Worm (Caenorhabditis elegans): ENCODE data around the gene let-754.
A peak's percentile ranks its signal among the peaks of the same experiment; 100 is the strongest.

let-754 gene

DNA sequence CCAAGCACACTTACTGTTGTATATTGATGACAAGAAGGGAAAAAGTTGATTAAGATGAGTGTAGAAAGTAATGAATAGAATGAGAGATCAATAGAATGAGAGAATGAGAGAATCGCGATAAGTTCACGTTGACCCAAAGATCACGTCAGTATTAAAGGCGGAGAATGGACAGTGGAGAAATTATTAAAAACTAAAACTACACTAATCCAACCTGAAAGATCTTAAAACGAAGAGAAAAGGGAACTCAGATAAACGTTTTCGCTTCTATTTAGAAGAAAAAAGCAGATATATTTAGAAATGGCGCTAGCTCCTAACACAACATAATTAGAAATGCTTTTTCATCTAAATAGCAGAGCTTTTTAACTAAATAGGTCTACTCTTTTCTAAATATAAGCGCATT, at the start of gene let-754:
TSS of gene let-754 (minus strand) at position 101 of the 400 bp plus-strand sequence.
- TF ChIP-seq lir-1 (GFP tag; conservative IDR thresholded peaks at IDR 0.05) (no peak), madf-6 (GFP tag; IDR thresholded peaks at IDR 0.05) (no peak), fkh-3 (tag; optimal IDR thresholded peaks at IDR 0.05) (no peak), nfya-2 (GFP tag; IDR thresholded peaks at IDR 0.05) (no peak), Y53G8AR.9 (GFP tag; conservative IDR thresholded peaks at IDR 0.05) (no peak), hmg-20 (GFP tag; IDR thresholded peaks at IDR 0.05) (no peak), sdz-38 (tag; optimal IDR thresholded peaks at IDR 0.05) (no peak), zfh-2 (GFP tag; conservative IDR thresholded peaks at IDR 0.05) (no peak), F39B2.1 (GFP tag; IDR thresholded peaks at IDR 0.05) (no peak), C06A6.2 (GFP tag; conservative IDR thresholded peaks at IDR 0.05) (no peak)

DNA sequence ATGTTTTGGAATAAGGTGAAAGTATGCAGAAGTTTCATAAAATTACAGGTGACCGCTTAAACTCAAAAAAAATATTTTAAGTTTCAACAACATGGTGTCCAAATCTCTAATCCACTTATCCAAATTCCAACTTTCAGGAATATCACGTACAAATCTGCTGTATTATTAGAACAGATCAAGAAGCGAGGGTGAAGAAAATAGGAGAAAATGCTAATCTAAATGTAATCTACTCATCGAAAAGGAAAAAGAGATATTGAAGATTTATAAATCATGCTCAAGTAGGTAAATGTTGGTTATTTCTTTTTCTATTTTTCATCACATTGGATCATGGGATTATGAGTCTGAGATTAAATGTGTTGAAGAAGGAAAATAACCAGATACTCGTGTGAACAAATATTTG, 48.4 kb upstream of the let-754 start:
- TF ChIP-seq hmg-1.2 (GFP tag; IDR thresholded peaks at IDR 0.05) (no peak), athp-1 (tag; optimal IDR thresholded peaks at IDR 0.05) (no peak), him-1 (tag; optimal IDR thresholded peaks at IDR 0.05) (no peak), lin-35 (GFP tag; optimal IDR thresholded peaks at IDR 0.05) (no peak), repo-1 (tag; optimal IDR thresholded peaks at IDR 0.05) (no peak), B0336.3 (GFP tag; IDR thresholded peaks at IDR 0.05) (no peak), egl-18 (GFP tag; IDR thresholded peaks at IDR 0.05) (no peak), nhr-80 (tag; optimal IDR thresholded peaks at IDR 0.05) (no peak), madf-10 (tag; optimal IDR thresholded peaks at IDR 0.05) (no peak), Y56A3A.18 (GFP tag; IDR thresholded peaks at IDR 0.05) (no peak), ztf-22 (GFP tag; optimal IDR thresholded peaks at IDR 0.05) (no peak), Y53G8AR.9 (GFP tag; conservative IDR thresholded peaks at IDR 0.05) (no peak), rec-8 (tag; optimal IDR thresholded peaks at IDR 0.05) (no peak), nfya-2 (GFP tag; IDR thresholded peaks at IDR 0.05) (no peak), lin-40 (tag; optimal IDR thresholded peaks at IDR 0.05) (no peak), hmg-20 (GFP tag; IDR thresholded peaks at IDR 0.05) (no peak), mel-28 (tag; optimal IDR thresholded peaks at IDR 0.05; ENCODE audit: borderline replicate concordance) (no peak), mcd-1 (GFP tag; IDR thresholded peaks at IDR 0.05) (no peak), nhr-27 (tag; optimal IDR thresholded peaks at IDR 0.05) (no peak)

DNA sequence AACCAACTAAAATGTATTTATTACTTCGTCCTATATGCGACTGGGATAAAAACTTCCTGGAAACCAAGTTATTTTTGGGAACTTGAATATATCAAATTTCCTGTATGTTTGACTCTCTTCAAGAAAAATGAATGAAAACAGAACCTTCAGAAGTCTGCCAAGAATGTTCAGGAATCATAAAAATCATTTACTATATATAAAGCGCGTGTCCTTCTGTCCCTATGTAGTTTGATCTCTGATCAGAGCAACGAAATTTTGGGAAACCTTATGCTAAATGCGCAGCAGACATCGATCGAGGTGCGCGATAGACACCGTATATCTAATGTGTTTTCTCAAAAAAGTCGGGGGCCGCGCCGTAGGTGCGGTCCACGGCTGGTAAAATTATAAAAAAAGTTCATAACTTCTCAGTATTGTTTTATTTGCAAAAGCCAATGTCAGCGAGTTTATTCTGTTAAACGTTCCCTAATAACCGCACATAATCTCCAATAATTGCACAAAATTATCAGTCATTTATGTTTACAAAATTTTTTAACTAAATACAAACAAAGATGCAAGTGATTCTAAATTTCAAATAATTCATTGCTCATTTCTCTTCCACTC, 44.4 kb upstream of the let-754 start:
- TF ChIP-seq attf-3 (GFP tag; conservative IDR thresholded peaks at IDR 0.05): no peak
- no peak for TF ChIP-seq athp-1 (tag; optimal IDR thresholded peaks at IDR 0.05)
- no peak for TF ChIP-seq nhr-80 (tag; optimal IDR thresholded peaks at IDR 0.05)
- no peak for TF ChIP-seq mcd-1 (GFP tag; IDR thresholded peaks at IDR 0.05)
- TF ChIP-seq madf-6 (GFP tag; IDR thresholded peaks at IDR 0.05): no peak
- no peak for TF ChIP-seq die-1 (tag; optimal IDR thresholded peaks at IDR 0.05)
- no peak for TF ChIP-seq sdz-38 (tag; optimal IDR thresholded peaks at IDR 0.05)
- TF ChIP-seq attf-6 (GFP tag; IDR thresholded peaks at IDR 0.05): no peak; the same call in 1 of the 2 replicates
- TF ChIP-seq ztf-26 (tag; optimal IDR thresholded peaks at IDR 0.05): no peak
- no peak for TF ChIP-seq Y67H2A.10 (GFP tag; conservative IDR thresholded peaks at IDR 0.05)
- no peak for TF ChIP-seq rcor-1 (GFP tag; IDR thresholded peaks at IDR 0.05)
- peak; percentile 61 for TF ChIP-seq snpc-1.1 (tag; optimal IDR thresholded peaks at IDR 0.05; ENCODE audit: insufficient read depth)
- no peak for TF ChIP-seq mes-4 (tag; optimal IDR thresholded peaks at IDR 0.05)
- no peak for TF ChIP-seq dpl-1 (GFP tag; optimal IDR thresholded peaks at IDR 0.05)
- peak; percentile 48; the same call in 1 of the 2 replicates for TF ChIP-seq hmg-1.2 (GFP tag; IDR thresholded peaks at IDR 0.05)
- no peak for TF ChIP-seq B0035.1 (tag; optimal IDR thresholded peaks at IDR 0.05)
- TF ChIP-seq snpc-4 (GFP tag; optimal IDR thresholded peaks at IDR 0.05): no peak
- TF ChIP-seq snpc-4 (tag; optimal IDR thresholded peaks at IDR 0.05): peak in 2 of 4 experiments; percentile 77 to 89
- TF ChIP-seq madf-8 (GFP tag; conservative IDR thresholded peaks at IDR 0.05): no peak
- TF ChIP-seq sptf-2 (GFP tag; optimal IDR thresholded peaks at IDR 0.05): no peak
- no peak for TF ChIP-seq F57A8.1 (GFP tag; optimal IDR thresholded peaks at IDR 0.05)
- no peak for TF ChIP-seq dox-1 (GFP tag; IDR thresholded peaks at IDR 0.05)
- no peak for TF ChIP-seq mxl-1 (tag; optimal IDR thresholded peaks at IDR 0.05)

All from whole organism, young adult.